Worm (Caenorhabditis elegans) whole organism, L4 larva: Measurements from ENCODE around the gene ain-1.
A peak's percentile ranks its signal among the peaks of the same experiment; 100 is the strongest.

Source experiments
- D1046.2 ChIP-seq: fragments of 200-800 bp; sonication (Bioruptor generic); IDR thresholded peaks from 2 replicates; pipeline ENCODE4 v1.3.6; 2022; ENCODE audit warnings: missing genetic modification characterization, missing compliant biosample characterization
- F10B5.3 ChIP-seq: sonication (generic microtip); optimal IDR thresholded peaks from 2 replicates; lab custom pipeline; 2016; ENCODE audit warnings: mild to moderate bottlenecking, missing genetic modification characterization, missing compliant biosample characterization
- R02D3.7 ChIP-seq: fragments of 150-350 bp; sonication (generic microtip); optimal IDR thresholded peaks from 3 replicates; lab custom pipeline; 2014; ENCODE audit warnings: missing biosample characterization, missing genetic modification characterization
- Y105C5A.15 ChIP-seq: fragments of 200-800 bp; sonication (Bioruptor generic); IDR thresholded peaks from 2 replicates; pipeline ENCODE4 v1.3.6; 2022; ENCODE audit warnings: missing genetic modification characterization, missing compliant biosample characterization
- Y48G9A.11 ChIP-seq: fragments of 200-800 bp; sonication (Bioruptor generic); IDR thresholded peaks from 2 replicates; pipeline ENCODE4 v1.3.6; 2022; ENCODE audit warnings: missing genetic modification reagents, missing genetic modification characterization, missing compliant biosample characterization
- Y5F2A.4 ChIP-seq: fragments of 200-800 bp; sonication (Bioruptor generic); optimal IDR thresholded peaks from 2 replicates; lab custom pipeline; 2018; ENCODE audit warnings: mild to moderate bottlenecking, missing genetic modification characterization, missing compliant biosample characterization
- aha-1 ChIP-seq: fragments of 150-350 bp; peaks from one replicate; lab custom pipeline; 2014; ENCODE audit warnings: missing biosample characterization, missing genetic modification characterization
- aly-2 ChIP-seq: sonication (generic microtip); optimal IDR thresholded peaks from 2 replicates; lab custom pipeline; 2018; ENCODE audit warnings: missing biosample characterization, missing genetic modification characterization
- ama-1 ChIP-seq: fragments of 150-350 bp; optimal IDR thresholded peaks from 2 replicates; lab custom pipeline; 2014; ENCODE audit warnings: inconsistent platforms, mixed read lengths
- attf-4 ChIP-seq: sonication (generic microtip); optimal IDR thresholded peaks from 3 replicates; lab custom pipeline; 2017; ENCODE audit warnings: missing biosample characterization, missing genetic modification characterization
- ceh-20 ChIP-seq: fragments of 200-800 bp; sonication (Bioruptor generic); IDR thresholded peaks from 2 replicates; pipeline ENCODE4 v1.3.6; 2022; ENCODE audit warnings: missing genetic modification reagents, missing genetic modification characterization, missing compliant biosample characterization
- ceh-82 ChIP-seq: sonication (generic microtip); optimal IDR thresholded peaks from 2 replicates; lab custom pipeline; 2017; ENCODE audit warnings: missing biosample characterization, missing genetic modification characterization
- daf-12 ChIP-seq: fragments of 150-350 bp; optimal IDR thresholded peaks from 2 replicates; lab custom pipeline; 2014; ENCODE audit warnings: missing biosample characterization, missing genetic modification reagents, missing genetic modification characterization
- dmd-6 ChIP-seq: fragments of 200-800 bp; sonication (Bioruptor generic); IDR thresholded peaks from 2 replicates; pipeline ENCODE4 v1.3.6; 2022; ENCODE audit warnings: missing genetic modification reagents, missing genetic modification characterization, missing compliant biosample characterization
- dmd-8 ChIP-seq: fragments of 200-800 bp; sonication (Bioruptor generic); IDR thresholded peaks from 2 replicates; pipeline ENCODE4 v1.3.6; 2022; ENCODE audit warnings: missing genetic modification characterization, missing compliant biosample characterization
- duxl-1 ChIP-seq: sonication (generic microtip); optimal IDR thresholded peaks from 2 replicates; lab custom pipeline; 2016; ENCODE audit warnings: mild to moderate bottlenecking, missing genetic modification characterization, moderate library complexity, missing compliant biosample characterization; ENCODE audit not compliant: poor library complexity
- egl-43 ChIP-seq: fragments of 200-800 bp; sonication (Bioruptor generic); IDR thresholded peaks from 2 replicates; pipeline ENCODE4 v1.3.6; 2022; ENCODE audit warnings: missing genetic modification reagents, missing genetic modification characterization, missing compliant biosample characterization
- gei-8 ChIP-seq: fragments of 200-800 bp; sonication (Bioruptor generic); optimal IDR thresholded peaks from 2 replicates; lab custom pipeline; 2018; ENCODE audit warnings: mild to moderate bottlenecking, missing genetic modification characterization, missing compliant biosample characterization
- hlh-11 ChIP-seq: fragments of 200-800 bp; sonication (Bioruptor generic); optimal IDR thresholded peaks from 2 replicates; lab custom pipeline; 2018; ENCODE audit warnings: mild to moderate bottlenecking, missing genetic modification characterization, missing compliant biosample characterization
- hlh-30 ChIP-seq: sonication (generic microtip); optimal IDR thresholded peaks from 2 replicates; lab custom pipeline; 2017; ENCODE audit warnings: antibody characterized with exemption, mild to moderate bottlenecking, missing genetic modification characterization, missing compliant biosample characterization; ENCODE audit not compliant: insufficient read depth
- lin-13 ChIP-seq: fragments of 150-350 bp; optimal IDR thresholded peaks from 2 replicates; lab custom pipeline; 2014; ENCODE audit warnings: missing biosample characterization, missing genetic modification reagents, missing genetic modification characterization
- lin-15B ChIP-seq: fragments of 150-350 bp; sonication (generic microtip); optimal IDR thresholded peaks from 3 replicates; lab custom pipeline; 2014; ENCODE audit warnings: missing biosample characterization, missing genetic modification characterization
- lin-38 ChIP-seq: fragments of 200-800 bp; sonication (Bioruptor generic); IDR thresholded peaks from 2 replicates; pipeline ENCODE4 v1.3.6; 2022; ENCODE audit warnings: missing genetic modification reagents, missing genetic modification characterization, missing compliant biosample characterization
- lir-3 ChIP-seq: sonication (generic microtip); optimal IDR thresholded peaks from 2 replicates; lab custom pipeline; 2016; ENCODE audit warnings: mild to moderate bottlenecking, missing genetic modification characterization, missing compliant biosample characterization
- lsy-2 ChIP-seq, 2 experiments: fragments of 150-350 bp in 1 of 2; sonication (generic microtip) in 1 of 2; optimal IDR thresholded peaks; 2 replicates each; lab custom pipeline; 2014 to 2017; ENCODE audit warnings: missing biosample characterization in 2 of 2, missing genetic modification characterization in 2 of 2
- mdl-1 ChIP-seq, 2 experiments: fragments of 150-350 bp in 1 of 2; sonication (generic microtip) in 1 of 2; optimal IDR thresholded peaks; 2 replicates each; lab custom pipeline; 2014 to 2017; ENCODE audit warnings: missing biosample characterization in 2 of 2, missing genetic modification characterization in 2 of 2
- mxl-2 ChIP-seq: fragments of 200-800 bp; sonication (Bioruptor generic); conservative IDR thresholded peaks from 2 replicates; pipeline ENCODE4 v1.3.6; 2022; ENCODE audit warnings: missing genetic modification reagents, missing genetic modification characterization, missing compliant biosample characterization
- nhr-10 ChIP-seq: fragments of 150-350 bp; optimal IDR thresholded peaks from 2 replicates; lab custom pipeline; 2014; ENCODE audit warnings: missing biosample characterization, missing genetic modification characterization
- nhr-11 ChIP-seq: fragments of 150-350 bp; optimal IDR thresholded peaks from 2 replicates; lab custom pipeline; 2014; ENCODE audit warnings: missing biosample characterization, missing genetic modification characterization
- nhr-41 ChIP-seq: fragments of 200-800 bp; sonication (Bioruptor generic); IDR thresholded peaks from 2 replicates; pipeline ENCODE4 v1.3.6; 2022; ENCODE audit warnings: missing genetic modification reagents, missing genetic modification characterization, missing compliant biosample characterization
- nhr-48 ChIP-seq: sonication (generic microtip); optimal IDR thresholded peaks from 2 replicates; lab custom pipeline; 2016; ENCODE audit warnings: mild to moderate bottlenecking, missing genetic modification characterization, missing compliant biosample characterization
- nhr-77 ChIP-seq: fragments of 150-350 bp; optimal IDR thresholded peaks from 2 replicates; lab custom pipeline; 2014; ENCODE audit warnings: missing biosample characterization, missing genetic modification characterization
- pha-4 ChIP-seq, 2 experiments: fragments of 150-350 bp in 1 of 2; fragments of 200-800 bp in 1 of 2; sonication (Bioruptor generic) in 1 of 2; IDR thresholded peaks in 1 of 2; optimal IDR thresholded peaks in 1 of 2; 2 replicates each; pipeline versions ENCODE4 v1.3.6 to Lab custom; 2014 to 2022; ENCODE audit warnings: missing genetic modification characterization in 2 of 2, missing genetic modification reagents in 2 of 2, missing biosample characterization in 1 of 2, missing compliant biosample characterization in 1 of 2
- php-3 ChIP-seq: fragments of 200-800 bp; sonication (Bioruptor generic); IDR thresholded peaks from 2 replicates; pipeline ENCODE4 v1.3.6; 2022; ENCODE audit warnings: missing genetic modification reagents, missing genetic modification characterization, missing compliant biosample characterization
- set-16 ChIP-seq: fragments of 200-800 bp; sonication (Bioruptor generic); IDR thresholded peaks from 2 replicates; pipeline ENCODE4 v1.3.6; 2022; ENCODE audit warnings: missing genetic modification reagents, missing genetic modification characterization, missing compliant biosample characterization
- snpc-4 ChIP-seq: fragments of 150-350 bp; optimal IDR thresholded peaks from 2 replicates; lab custom pipeline; 2014; ENCODE audit warnings: missing biosample characterization, missing genetic modification characterization
- tag-97 ChIP-seq: fragments of 200-800 bp; sonication (Bioruptor generic); IDR thresholded peaks from 2 replicates; pipeline ENCODE4 v1.3.6; 2022; ENCODE audit warnings: missing genetic modification characterization, missing compliant biosample characterization
- tra-1 ChIP-seq: fragments of 200-800 bp; sonication (Bioruptor generic); IDR thresholded peaks from 2 replicates; pipeline ENCODE4 v1.3.6; 2022; ENCODE audit warnings: missing genetic modification reagents, missing genetic modification characterization, missing compliant biosample characterization
- unc-39 ChIP-seq: sonication (generic microtip); optimal IDR thresholded peaks from 2 replicates; lab custom pipeline; 2017; ENCODE audit warnings: missing biosample characterization, missing genetic modification characterization
- vab-7 ChIP-seq: fragments of 200-800 bp; sonication (Bioruptor generic); IDR thresholded peaks from 2 replicates; pipeline ENCODE4 v1.3.6; 2022; ENCODE audit warnings: missing genetic modification reagents, missing genetic modification characterization, missing compliant biosample characterization
- zag-1 ChIP-seq: fragments of 150-350 bp; optimal IDR thresholded peaks from 2 replicates; lab custom pipeline; 2014; ENCODE audit warnings: missing biosample characterization, missing genetic modification characterization
- zfp-2 ChIP-seq: sonication (generic microtip); optimal IDR thresholded peaks from 2 replicates; lab custom pipeline; 2016; ENCODE audit warnings: mild to moderate bottlenecking, missing genetic modification characterization, missing compliant biosample characterization
- zip-2 ChIP-seq: fragments of 150-350 bp; optimal IDR thresholded peaks from 2 replicates; lab custom pipeline; 2014; ENCODE audit warnings: missing biosample characterization, missing genetic modification characterization

Gene ain-1

ce11 chrX:16612293-16612946 is 831 bp upstream of the ain-1 start (continued):
- peak; percentile 63 for TF ChIP-seq lin-38 (GFP tag; lab: Robert Waterston, UW)
- TF ChIP-seq unc-39 (tag; lab: Kevin White, UChicago), result peak; percentile 56
- TF ChIP-seq gei-8 (GFP tag; lab: Kevin White, UChicago), result peak; percentile 93
- peak; percentile 95 for TF ChIP-seq nhr-11 (tag; lab: Kevin White, UChicago)
- no peak for TF ChIP-seq R02D3.7 (tag; lab: Kevin White, UChicago)
- TF ChIP-seq tra-1 (GFP tag; lab: Robert Waterston, UW), result peak; percentile 90
- peak; percentile 48 for TF ChIP-seq ama-1 (lab: Kevin White, UChicago)
- TF ChIP-seq mdl-1 (tag; optimal IDR thresholded peaks at IDR 0.05; lab: Kevin White, UChicago), result peak; percentile 92 to 97
- peak; percentile 88 for TF ChIP-seq lin-13
- peak; percentile 99 for TF ChIP-seq hlh-11 (tag; lab: Kevin White, UChicago)
- TF ChIP-seq Y48G9A.11 (GFP tag; lab: Robert Waterston, UW), result no peak
- peak; percentile 57 for TF ChIP-seq zag-1 (tag; lab: Kevin White, UChicago)
- no peak for TF ChIP-seq tag-97
- TF ChIP-seq F10B5.3 (tag; lab: Kevin White, UChicago), result peak; percentile 83
- no peak for TF ChIP-seq Y105C5A.15 (GFP tag; lab: Robert Waterston, UW)
- TF ChIP-seq D1046.2 (GFP tag; lab: Robert Waterston, UW), result no peak
- peak; percentile 29 for TF ChIP-seq duxl-1 (tag; lab: Kevin White, UChicago)
- TF ChIP-seq nhr-48, result peak; percentile 96
- peak; percentile 98 for TF ChIP-seq hlh-30 (tag; lab: Kevin White, UChicago)
- TF ChIP-seq mxl-2 (GFP tag; lab: Robert Waterston, UW), result 0 out of 2 replicates have a peak, but pooled peaks have one; percentile 14
- no peak for TF ChIP-seq ceh-82 (tag; lab: Kevin White, UChicago)
- TF ChIP-seq, all 104 proteins: peak for 82

- no peak for TF ChIP-seq egl-43 (GFP tag; lab: Robert Waterston, UW)
- no peak for TF ChIP-seq nhr-10 (tag; lab: Kevin White, UChicago)
- TF ChIP-seq nhr-11 (tag; lab: Kevin White, UChicago), result no peak
- no peak for TF ChIP-seq dmd-6
- no peak for TF ChIP-seq nhr-41
- TF ChIP-seq daf-12 (tag; lab: Kevin White, UChicago), result no peak
- TF ChIP-seq tra-1 (GFP tag; lab: Robert Waterston, UW), result peak; percentile 6; the same call in 1 of the 2 replicates
- TF ChIP-seq F10B5.3 (tag; lab: Kevin White, UChicago), result no peak
- TF ChIP-seq set-16 (GFP tag; lab: Robert Waterston, UW), result peak; percentile 29
- TF ChIP-seq, all 104 proteins: peak for 2
These were observed 843 bp downstream of the ain-1 start for ce11 chrX:16614094-16614493.

ce11 chrX:16617427-16618128 is 4.3 kb downstream of the ain-1 start:
- TF ChIP-seq aha-1 (tag; lab: Kevin White, UChicago) (peak; percentile 95), pha-4 (GFP tag; IDR thresholded peaks at IDR 0.05; lab: Robert Waterston, UW) (peak; percentile 58; the same call in 1 of the 2 replicates), pha-4 (tag; optimal IDR thresholded peaks at IDR 0.05; lab: Kevin White, UChicago) (no peak), ceh-20 (GFP tag; lab: Robert Waterston, UW) (0 out of 2 replicates have a peak, but pooled peaks have one; percentile 18), egl-43 (GFP tag; lab: Robert Waterston, UW) (peak; percentile 79), lin-15B (no peak), D1046.2 (GFP tag; lab: Robert Waterston, UW) (0 out of 2 replicates have a peak, but pooled peaks have one; percentile 36), hlh-11 (tag; lab: Kevin White, UChicago) (no peak), zfp-2 (tag; lab: Kevin White, UChicago) (no peak), php-3 (GFP tag; lab: Robert Waterston, UW) (peak; percentile 6; the same call in 1 of the 2 replicates), nhr-10 (tag; lab: Kevin White, UChicago) (no peak), Y5F2A.4 (GFP tag; lab: Kevin White, UChicago) (no peak), zag-1 (tag; lab: Kevin White, UChicago) (no peak), snpc-4 (tag; lab: Kevin White, UChicago) (no peak), lsy-2 (tag; optimal IDR thresholded peaks at IDR 0.05; lab: Kevin White, UChicago) (no peak), aly-2 (tag; lab: Kevin White, UChicago) (no peak), gei-8 (GFP tag; lab: Kevin White, UChicago) (no peak), lir-3 (tag; lab: Kevin White, UChicago) (no peak), duxl-1 (tag; lab: Kevin White, UChicago) (peak; percentile 48), nhr-77 (tag; lab: Kevin White, UChicago) (no peak), unc-39 (tag; lab: Kevin White, UChicago) (no peak), dmd-8 (GFP tag; lab: Robert Waterston, UW) (peak; percentile 78; the same call in 1 of the 2 replicates), tag-97 (no peak), nhr-11 (tag; lab: Kevin White, UChicago) (no peak), attf-4 (tag; lab: Kevin White, UChicago) (no peak), vab-7 (peak; percentile 69), zip-2 (no peak)
